Worm (Caenorhabditis elegans) whole organism, L4 larva: ENCODE measurements around the gene egl-3.

Experiments used
- D1046.2 ChIP-seq: fragments of 200-800 bp; sonication (Bioruptor generic); IDR thresholded peaks from 2 replicates; pipeline ENCODE4 v1.3.6; 2022; ENCODE audit warnings: missing genetic modification characterization, missing compliant biosample characterization
- Y48G9A.11 ChIP-seq: fragments of 200-800 bp; sonication (Bioruptor generic); IDR thresholded peaks from 2 replicates; pipeline ENCODE4 v1.3.6; 2022; ENCODE audit warnings: missing genetic modification reagents, missing genetic modification characterization, missing compliant biosample characterization
- Y5F2A.4 ChIP-seq: fragments of 200-800 bp; sonication (Bioruptor generic); optimal IDR thresholded peaks from 2 replicates; lab custom pipeline; 2018; ENCODE audit warnings: mild to moderate bottlenecking, missing genetic modification characterization, missing compliant biosample characterization
- aha-1 ChIP-seq: fragments of 150-350 bp; peaks from one replicate; lab custom pipeline; 2014; ENCODE audit warnings: missing biosample characterization, missing genetic modification characterization
- ceh-44 ChIP-seq: fragments of 200-800 bp; sonication (Bioruptor generic); IDR thresholded peaks from 2 replicates; pipeline ENCODE4 v1.3.6; 2022; ENCODE audit warnings: missing genetic modification reagents, missing genetic modification characterization, missing compliant biosample characterization
- ces-1 ChIP-seq: fragments of 150-350 bp; sonication (generic microtip); optimal IDR thresholded peaks from 4 replicates; lab custom pipeline; 2014; ENCODE audit warnings: missing biosample characterization, missing genetic modification reagents, missing genetic modification characterization
- daf-12 ChIP-seq: fragments of 150-350 bp; optimal IDR thresholded peaks from 2 replicates; lab custom pipeline; 2014; ENCODE audit warnings: missing biosample characterization, missing genetic modification reagents, missing genetic modification characterization
- daf-16 ChIP-seq, 3 experiments: sonication (generic microtip); optimal IDR thresholded peaks; 2 replicates each; lab custom pipeline; 2016 to 2017; ENCODE audit warnings: missing genetic modification characterization in 3 of 3, missing genetic modification reagents in 3 of 3, mild to moderate bottlenecking in 2 of 3, missing compliant biosample characterization in 2 of 3, missing biosample characterization in 1 of 3, moderate library complexity in 1 of 3
- daf-8 ChIP-seq: fragments of 200-800 bp; sonication (Bioruptor generic); IDR thresholded peaks from 2 replicates; pipeline ENCODE4 v1.3.6; 2022; ENCODE audit warnings: missing genetic modification characterization, missing compliant biosample characterization
- dpl-1 ChIP-seq: fragments of 150-350 bp; optimal IDR thresholded peaks from 2 replicates; lab custom pipeline; 2014; ENCODE audit warnings: missing biosample characterization, missing genetic modification reagents, missing genetic modification characterization
- hif-1 ChIP-seq, 2 experiments: sonication (generic microtip); optimal IDR thresholded peaks; 2 replicates each; lab custom pipeline; 2016 to 2017; ENCODE audit warnings: missing compliant biosample characterization in 2 of 2, missing genetic modification characterization in 2 of 2, missing genetic modification reagents in 2 of 2, missing genotype in 2 of 2, mild to moderate bottlenecking in 1 of 2
- hlh-11 ChIP-seq: fragments of 200-800 bp; sonication (Bioruptor generic); optimal IDR thresholded peaks from 2 replicates; lab custom pipeline; 2018; ENCODE audit warnings: mild to moderate bottlenecking, missing genetic modification characterization, missing compliant biosample characterization
- hlh-30 ChIP-seq: sonication (generic microtip); optimal IDR thresholded peaks from 2 replicates; lab custom pipeline; 2017; ENCODE audit warnings: antibody characterized with exemption, mild to moderate bottlenecking, missing genetic modification characterization, missing compliant biosample characterization; ENCODE audit not compliant: insufficient read depth
- hmg-1.1 ChIP-seq: fragments of 200-800 bp; sonication (Bioruptor generic); IDR thresholded peaks from 2 replicates; pipeline ENCODE4 v1.3.6; 2022; ENCODE audit warnings: missing genetic modification reagents, missing genetic modification characterization, missing compliant biosample characterization
- lin-1 ChIP-seq: fragments of 200-800 bp; sonication (Bioruptor generic); IDR thresholded peaks from 2 replicates; pipeline ENCODE4 v1.3.6; 2022; ENCODE audit warnings: missing genetic modification reagents, missing genetic modification characterization, missing compliant biosample characterization
- lsy-2 ChIP-seq, 2 experiments: fragments of 150-350 bp in 1 of 2; sonication (generic microtip) in 1 of 2; optimal IDR thresholded peaks; 2 replicates each; lab custom pipeline; 2014 to 2017; ENCODE audit warnings: missing biosample characterization in 2 of 2, missing genetic modification characterization in 2 of 2
- mdt-29 ChIP-seq: fragments of 200-800 bp; sonication (Bioruptor generic); IDR thresholded peaks from 2 replicates; pipeline ENCODE4 v1.3.6; 2022; ENCODE audit warnings: missing genetic modification reagents, missing genetic modification characterization, missing compliant biosample characterization
- mxl-3 ChIP-seq: fragments of 200-800 bp; sonication (Bioruptor generic); optimal IDR thresholded peaks from 2 replicates; lab custom pipeline; 2018; ENCODE audit warnings: mild to moderate bottlenecking, missing genetic modification characterization, missing compliant biosample characterization
- nhr-10 ChIP-seq: fragments of 150-350 bp; optimal IDR thresholded peaks from 2 replicates; lab custom pipeline; 2014; ENCODE audit warnings: missing biosample characterization, missing genetic modification characterization
- nhr-102 ChIP-seq: sonication (generic microtip); optimal IDR thresholded peaks from 2 replicates; lab custom pipeline; 2016; ENCODE audit warnings: mild to moderate bottlenecking, missing genetic modification characterization, moderate library complexity, missing compliant biosample characterization
- nhr-11 ChIP-seq: fragments of 150-350 bp; optimal IDR thresholded peaks from 2 replicates; lab custom pipeline; 2014; ENCODE audit warnings: missing biosample characterization, missing genetic modification characterization
- nhr-25 ChIP-seq: sonication (generic microtip); optimal IDR thresholded peaks from 2 replicates; lab custom pipeline; 2017; ENCODE audit warnings: missing genetic modification characterization, mild to moderate bottlenecking, missing compliant biosample characterization, antibody characterized with exemption, moderate library complexity, borderline replicate concordance; ENCODE audit not compliant: insufficient read depth
- nhr-28 ChIP-seq: fragments of 150-350 bp; optimal IDR thresholded peaks from 2 replicates; lab custom pipeline; 2014; ENCODE audit warnings: missing biosample characterization, missing genetic modification characterization
- nhr-42 ChIP-seq: fragments of 200-800 bp; sonication (Bioruptor generic); IDR thresholded peaks from 2 replicates; pipeline ENCODE4 v1.3.6; 2022; ENCODE audit warnings: missing genetic modification characterization, missing compliant biosample characterization
- nhr-48 ChIP-seq: sonication (generic microtip); optimal IDR thresholded peaks from 2 replicates; lab custom pipeline; 2016; ENCODE audit warnings: mild to moderate bottlenecking, missing genetic modification characterization, missing compliant biosample characterization
- nhr-77 ChIP-seq: fragments of 150-350 bp; optimal IDR thresholded peaks from 2 replicates; lab custom pipeline; 2014; ENCODE audit warnings: missing biosample characterization, missing genetic modification characterization
- pha-4 ChIP-seq, 2 experiments: fragments of 150-350 bp in 1 of 2; fragments of 200-800 bp in 1 of 2; sonication (Bioruptor generic) in 1 of 2; IDR thresholded peaks in 1 of 2; optimal IDR thresholded peaks in 1 of 2; 2 replicates each; pipeline versions ENCODE4 v1.3.6 to Lab custom; 2014 to 2022; ENCODE audit warnings: missing genetic modification characterization in 2 of 2, missing genetic modification reagents in 2 of 2, missing biosample characterization in 1 of 2, missing compliant biosample characterization in 1 of 2
- rbr-2 ChIP-seq: sonication (generic microtip); optimal IDR thresholded peaks from 2 replicates; lab custom pipeline; 2016; ENCODE audit warnings: missing genotype, missing genetic modification characterization, missing compliant biosample characterization
- skn-1 ChIP-seq: fragments of 150-350 bp; optimal IDR thresholded peaks from 2 replicates; lab custom pipeline; 2014; ENCODE audit warnings: missing biosample characterization, missing genetic modification characterization
- snpc-1.2 ChIP-seq: fragments of 200-800 bp; sonication (Bioruptor generic); IDR thresholded peaks from 2 replicates; pipeline ENCODE4 v1.3.6; 2022; ENCODE audit warnings: missing genetic modification reagents, missing genetic modification characterization, missing compliant biosample characterization
- spr-1 ChIP-seq: sonication (generic microtip); optimal IDR thresholded peaks from 2 replicates; lab custom pipeline; 2016; ENCODE audit warnings: mild to moderate bottlenecking, missing genetic modification characterization, missing compliant biosample characterization
- tra-1 ChIP-seq: fragments of 200-800 bp; sonication (Bioruptor generic); IDR thresholded peaks from 2 replicates; pipeline ENCODE4 v1.3.6; 2022; ENCODE audit warnings: missing genetic modification reagents, missing genetic modification characterization, missing compliant biosample characterization
- unc-39 ChIP-seq: sonication (generic microtip); optimal IDR thresholded peaks from 2 replicates; lab custom pipeline; 2017; ENCODE audit warnings: missing biosample characterization, missing genetic modification characterization
- unc-62 ChIP-seq, 3 experiments: fragments of 150-350 bp in 1 of 3; sonication (generic microtip); optimal IDR thresholded peaks in 2 of 3; peaks in 1 of 3; 1 replicate in 1 of 3; 2 replicates in 2 of 3; lab custom pipeline; 2014 to 2017; ENCODE audit warnings: missing biosample characterization in 3 of 3, missing genetic modification characterization in 3 of 3, missing genetic modification reagents in 3 of 3, missing genotype in 1 of 3
- vab-7 ChIP-seq: fragments of 200-800 bp; sonication (Bioruptor generic); IDR thresholded peaks from 2 replicates; pipeline ENCODE4 v1.3.6; 2022; ENCODE audit warnings: missing genetic modification reagents, missing genetic modification characterization, missing compliant biosample characterization
- zip-2 ChIP-seq: fragments of 150-350 bp; optimal IDR thresholded peaks from 2 replicates; lab custom pipeline; 2014; ENCODE audit warnings: missing biosample characterization, missing genetic modification characterization
- ztf-11 ChIP-seq: fragments of 150-350 bp; optimal IDR thresholded peaks from 2 replicates; lab custom pipeline; 2014; ENCODE audit warnings: missing biosample characterization, missing genetic modification characterization

Gene egl-3

ce11 chrV:10153076-10153475 lies 20.5 kb downstream of the egl-3 start:
- TF ChIP-seq nhr-102 (tag; lab: Kevin White, UChicago): no peak
- peak; percentile 94 for TF ChIP-seq aha-1

- peak in 1 of 2 experiments; percentile 57 for TF ChIP-seq unc-62 (GFP tag; optimal IDR thresholded peaks at IDR 0.05 in 1 of 2; lab: Kevin White, UChicago)
- no peak for TF ChIP-seq unc-62 (tag; optimal IDR thresholded peaks at IDR 0.05; lab: Kevin White, UChicago)
- TF ChIP-seq nhr-28 (tag; lab: Kevin White, UChicago): no peak
These were observed 21.3 kb downstream of the egl-3 start, which contains the start of gene srsx-28 for ce11 chrV:10152278-10152677. Gene srsx-28 (plus strand): TSS chrV:10152578.

- TF ChIP-seq Y48G9A.11 (GFP tag; lab: Robert Waterston, UW): no peak
- TF ChIP-seq spr-1: no peak
- TF ChIP-seq rbr-2 (tag; lab: Kevin White, UChicago): no peak
- no peak for TF ChIP-seq nhr-48 (tag; lab: Kevin White, UChicago)
- TF ChIP-seq zip-2 (tag; lab: Kevin White, UChicago): no peak
- no peak for TF ChIP-seq ces-1 (GFP tag; lab: Kevin White, UChicago)
- no peak for TF ChIP-seq tra-1 (GFP tag; lab: Robert Waterston, UW)
- TF ChIP-seq skn-1 (tag; lab: Kevin White, UChicago): no peak
- no peak for TF ChIP-seq nhr-11 (tag; lab: Kevin White, UChicago)
- TF ChIP-seq daf-12 (tag; lab: Kevin White, UChicago): no peak
- TF ChIP-seq nhr-42 (GFP tag; lab: Robert Waterston, UW): no peak
- no peak for TF ChIP-seq lin-1 (GFP tag; lab: Robert Waterston, UW)
- no peak for TF ChIP-seq pha-4 (GFP tag; IDR thresholded peaks at IDR 0.05; lab: Robert Waterston, UW)
- no peak for TF ChIP-seq pha-4 (tag; optimal IDR thresholded peaks at IDR 0.05; lab: Kevin White, UChicago)
- TF ChIP-seq unc-39 (tag; lab: Kevin White, UChicago): no peak
- TF ChIP-seq hlh-30 (tag; lab: Kevin White, UChicago): no peak
- TF ChIP-seq aha-1: no peak
- no peak for TF ChIP-seq hlh-11 (tag; lab: Kevin White, UChicago)
- no peak for TF ChIP-seq daf-8
- TF ChIP-seq nhr-10: no peak
- no peak for TF ChIP-seq nhr-77
These were observed 23.8 kb downstream of the egl-3 start, which contains the start of gene srsx-27 for ce11 chrV:10149728-10150127. Gene srsx-27 (plus strand): TSS chrV:10150028.

ce11 chrV:10148352-10148751 lies 25.2 kb downstream of the egl-3 start, which contains the start of gene srsx-26:
Gene srsx-26 (plus strand): TSS chrV:10148652.
- TF ChIP-seq ceh-44 (GFP tag; lab: Robert Waterston, UW): no peak
- TF ChIP-seq mxl-3 (GFP tag; lab: Kevin White, UChicago): no peak
- no peak for TF ChIP-seq skn-1 (tag; lab: Kevin White, UChicago)
- TF ChIP-seq Y48G9A.11 (GFP tag; lab: Robert Waterston, UW): no peak
- no peak for TF ChIP-seq nhr-10
- no peak for TF ChIP-seq snpc-1.2
- no peak for TF ChIP-seq vab-7 (GFP tag; lab: Robert Waterston, UW)
- no peak for TF ChIP-seq dpl-1 (GFP tag; lab: Kevin White, UChicago)
- no peak for TF ChIP-seq Y5F2A.4 (GFP tag; lab: Kevin White, UChicago)
- no peak for TF ChIP-seq ztf-11
- no peak for TF ChIP-seq mdt-29 (GFP tag; lab: Robert Waterston, UW)
- TF ChIP-seq D1046.2: no peak
- TF ChIP-seq hmg-1.1: no peak

- TF ChIP-seq nhr-48 (tag; lab: Kevin White, UChicago) (no peak), hif-1 (tag; optimal IDR thresholded peaks at IDR 0.05; lab: Kevin White, UChicago) (peak in 1 of 2 experiments; percentile 78), nhr-25 (no peak), nhr-11 (tag; lab: Kevin White, UChicago) (peak; percentile 35), daf-16 (GFP tag; optimal IDR thresholded peaks at IDR 0.05; lab: Kevin White, UChicago) (peak in 1 of 2 experiments; percentile 20), daf-16 (tag; optimal IDR thresholded peaks at IDR 0.05; lab: Kevin White, UChicago) (no peak), aha-1 (peak; percentile 82), unc-62 (GFP tag; optimal IDR thresholded peaks at IDR 0.05 in 1 of 2; lab: Kevin White, UChicago) (peak in 1 of 2 experiments; percentile 19), unc-62 (tag; optimal IDR thresholded peaks at IDR 0.05; lab: Kevin White, UChicago) (no peak), lsy-2 (tag; optimal IDR thresholded peaks at IDR 0.05; lab: Kevin White, UChicago) (no peak)
These were observed 26.8 kb downstream of the egl-3 start for ce11 chrV:10146787-10147186.
